Fruit fly (Drosophila melanogaster): ENCODE measurements around the gene lds.
A peak's percentile ranks its signal among the peaks of the same experiment; 100 is the strongest.

Gene lds

DNA sequence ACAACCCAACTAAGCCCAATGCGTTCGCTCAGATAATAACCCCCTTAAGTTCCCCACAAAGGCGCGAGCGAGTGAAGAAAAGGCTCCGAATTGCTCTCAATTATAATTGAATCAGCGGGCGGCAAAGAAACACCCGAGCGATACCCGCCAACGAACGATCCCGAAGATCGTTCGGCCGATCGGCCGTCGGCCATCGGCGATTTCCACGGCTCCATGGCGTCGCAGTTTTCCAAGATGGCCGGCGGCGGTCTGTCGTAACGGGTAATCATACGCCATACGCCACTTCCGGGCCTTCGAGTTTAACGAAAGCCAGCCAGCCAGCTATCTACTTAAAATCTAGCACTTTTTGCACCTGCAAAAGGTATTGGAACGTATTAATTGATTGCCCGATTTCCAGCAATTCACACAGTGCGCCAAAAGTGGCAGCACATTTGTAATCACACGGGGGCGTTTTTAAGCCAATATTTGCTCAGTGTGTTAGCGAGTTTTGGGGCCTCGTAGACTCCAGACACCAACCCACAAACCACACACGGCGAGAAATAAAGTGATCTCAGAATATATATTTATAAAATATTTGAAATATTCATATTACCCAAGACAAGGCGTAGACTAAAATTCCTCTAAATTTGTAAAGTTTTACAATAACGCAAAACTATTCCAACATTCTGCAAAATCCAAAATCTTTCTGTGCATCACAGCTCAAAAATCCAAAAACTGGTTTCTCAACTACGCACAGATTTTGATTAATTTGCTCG lies 27.8 kb upstream of the lds start (continued):
- TF ChIP-seq Dip2 (GFP tag; IDR thresholded peaks at IDR 0.05) (no peak), slp2 (GFP tag; optimal IDR thresholded peaks at IDR 0.05) (no peak), Bdp1 (GFP tag; optimal IDR thresholded peaks at IDR 0.05) (no peak), CG15073 (GFP tag; optimal IDR thresholded peaks at IDR 0.05) (no peak), da (GFP tag; optimal IDR thresholded peaks at IDR 0.05) (no peak), Hmr (GFP tag; optimal IDR thresholded peaks at IDR 0.05) (peak; percentile 50), HLH54F (GFP tag; optimal IDR thresholded peaks at IDR 0.05) (no peak), CG1792 (GFP tag; optimal IDR thresholded peaks at IDR 0.05) (no peak), MESR4 (GFP tag; optimal IDR thresholded peaks at IDR 0.05) (no peak), CG12219 (GFP tag; optimal IDR thresholded peaks at IDR 0.05) (no peak), croc (GFP tag; conservative IDR thresholded peaks at IDR 0.05) (no peak), Stat92E (GFP tag; optimal IDR thresholded peaks at IDR 0.05) (no peak), CG8765 (GFP tag; IDR thresholded peaks at IDR 0.05) (no peak), sug (tag; optimal IDR thresholded peaks at IDR 0.05) (no peak), mld (GFP tag; IDR thresholded peaks at IDR 0.05; ENCODE audit: partially characterized antibody) (no peak), CG12659 (GFP tag; optimal IDR thresholded peaks at IDR 0.05) (peak; percentile 44), Ptx1 (GFP tag; IDR thresholded peaks at IDR 0.05) (peak; percentile 28; the same call in 1 of the 2 replicates), CG10462 (GFP tag; optimal IDR thresholded peaks at IDR 0.05) (no peak), CrebB (tag; optimal IDR thresholded peaks at IDR 0.05) (no peak), H15 (GFP tag; IDR thresholded peaks at IDR 0.05) (peak; percentile 59; the same call in 2 of the 3 replicates), CG34224 (GFP tag; IDR thresholded peaks at IDR 0.05; ENCODE audit: partially characterized antibody) (no peak), Dad (GFP tag; optimal IDR thresholded peaks at IDR 0.05) (no peak), ems (GFP tag; optimal IDR thresholded peaks at IDR 0.05) (no peak), CG33557 (GFP tag; optimal IDR thresholded peaks at IDR 0.05) (no peak), fru (optimal IDR thresholded peaks at IDR 0.05) (no peak), CG3065 (GFP tag; optimal IDR thresholded peaks at IDR 0.05) (no peak), gcm (GFP tag; optimal IDR thresholded peaks at IDR 0.05) (peak; percentile 23), abd-A (tag; optimal IDR thresholded peaks at IDR 0.05) (no peak), tna (GFP tag; IDR thresholded peaks at IDR 0.05; ENCODE audit: partially characterized antibody) (no peak), shn (GFP tag; optimal IDR thresholded peaks at IDR 0.05) (no peak), sima (GFP tag; optimal IDR thresholded peaks at IDR 0.05) (no peak), pho (GFP tag; optimal IDR thresholded peaks at IDR 0.05) (no peak), kay (GFP tag; optimal IDR thresholded peaks at IDR 0.05) (no peak), tx (GFP tag; optimal IDR thresholded peaks at IDR 0.05) (no peak), TFAM (GFP tag; optimal IDR thresholded peaks at IDR 0.05) (no peak), Asciz (GFP tag; optimal IDR thresholded peaks at IDR 0.05) (no peak), Tbp (GFP tag; optimal IDR thresholded peaks at IDR 0.05) (no peak), CG16815 (GFP tag; optimal IDR thresholded peaks at IDR 0.05) (no peak), trh (GFP tag; optimal IDR thresholded peaks at IDR 0.05) (no peak), grau (tag; optimal IDR thresholded peaks at IDR 0.05) (peak; percentile 31), phol (tag; optimal IDR thresholded peaks at IDR 0.05) (peak; percentile 92), CG6272 (GFP tag; IDR thresholded peaks at IDR 0.05) (no peak), Lpt (GFP tag; optimal IDR thresholded peaks at IDR 0.05) (no peak), NFAT (GFP tag; IDR thresholded peaks at IDR 0.05) (peak; percentile 72), bbx (GFP tag; IDR thresholded peaks at IDR 0.05; ENCODE audit: partially characterized antibody) (no peak), gt (GFP tag; IDR thresholded peaks at IDR 0.05) (no peak), cwo (GFP tag; optimal IDR thresholded peaks at IDR 0.05) (peak; percentile 69), Hmx (GFP tag; optimal IDR thresholded peaks at IDR 0.05) (no peak), CG10431 (GFP tag; optimal IDR thresholded peaks at IDR 0.05) (no peak), CG15269 (tag; optimal IDR thresholded peaks at IDR 0.05) (peak; percentile 24)

Measured in whole organism, embryonic.